Fruit fly (Drosophila melanogaster) whole organism, pupa: Measurements from ENCODE around the gene faf.
A peak's percentile ranks its signal among the peaks of the same experiment; 100 is the strongest.

Experiments used
- CG10348 ChIP-seq: fragments of 200-800 bp; sonication (Bioruptor generic); IDR thresholded peaks from 2 replicates; pipeline ENCODE4 v1.3.6; 2022; ENCODE audit warnings: missing biosample characterization, missing genetic modification characterization
- CG12605 ChIP-seq: fragments of 200-800 bp; sonication (Bioruptor generic); IDR thresholded peaks from 2 replicates; pipeline ENCODE4 v1.3.6; 2022; ENCODE audit warnings: missing biosample characterization, missing genetic modification characterization
- CG13204 ChIP-seq: fragments of 200-800 bp; sonication (Bioruptor generic); optimal IDR thresholded peaks from 2 replicates; lab custom pipeline; 2018; ENCODE audit warnings: missing biosample characterization, mild to moderate bottlenecking, missing genetic modification characterization, moderate library complexity
- CG14655 ChIP-seq: fragments of 200-800 bp; sonication (Bioruptor generic); optimal IDR thresholded peaks from 3 replicates; lab custom pipeline; 2017; ENCODE audit warnings: mild to moderate bottlenecking, missing biosample characterization, missing genetic modification reagents, missing genetic modification characterization
- CG15710 ChIP-seq: fragments of 200-800 bp; sonication (Bioruptor generic); optimal IDR thresholded peaks from 2 replicates; lab custom pipeline; 2018; ENCODE audit warnings: missing biosample characterization, mild to moderate bottlenecking, missing genetic modification characterization, moderate library complexity
- CG17806 ChIP-seq: fragments of 200-800 bp; sonication (Bioruptor generic); optimal IDR thresholded peaks from 2 replicates; lab custom pipeline; 2018; ENCODE audit warnings: missing biosample characterization, mild to moderate bottlenecking, missing genetic modification characterization, moderate library complexity
- CG32121 ChIP-seq: fragments of 200-800 bp; sonication (Bioruptor generic); IDR thresholded peaks from 2 replicates; pipeline ENCODE4 v1.3.6; 2022; ENCODE audit warnings: missing biosample characterization, missing genetic modification characterization
- CG34367 ChIP-seq: fragments of 200-800 bp; sonication (Bioruptor generic); optimal IDR thresholded peaks from 2 replicates; lab custom pipeline; 2018; ENCODE audit warnings: missing biosample characterization, mild to moderate bottlenecking, missing genetic modification characterization
- CG4496 ChIP-seq: fragments of 200-800 bp; sonication (Bioruptor generic); IDR thresholded peaks from 3 replicates; pipeline ENCODE4 v1.3.6; 2022; ENCODE audit warnings: missing biosample characterization, missing genetic modification characterization
- CG8159 ChIP-seq: fragments of 200-800 bp; sonication (Bioruptor generic); optimal IDR thresholded peaks from 3 replicates; lab custom pipeline; 2018; ENCODE audit warnings: missing biosample characterization, mild to moderate bottlenecking, missing genetic modification characterization, moderate library complexity
- CG8301 ChIP-seq: fragments of 200-800 bp; sonication (Bioruptor generic); optimal IDR thresholded peaks from 2 replicates; lab custom pipeline; 2018; ENCODE audit warnings: missing biosample characterization, mild to moderate bottlenecking, missing genetic modification characterization
- CG9948 ChIP-seq: fragments of 200-800 bp; sonication (Bioruptor generic); optimal IDR thresholded peaks from 2 replicates; lab custom pipeline; 2018; ENCODE audit warnings: missing biosample characterization, mild to moderate bottlenecking, missing genetic modification characterization, moderate library complexity
- D1 ChIP-seq: fragments of 200-800 bp; sonication (Bioruptor generic); optimal IDR thresholded peaks from 2 replicates; lab custom pipeline; 2018; ENCODE audit warnings: missing biosample characterization, mild to moderate bottlenecking, missing genetic modification characterization, moderate library complexity
- EcR ChIP-seq: fragments of 200-800 bp; sonication (Bioruptor generic); optimal IDR thresholded peaks from 3 replicates; lab custom pipeline; 2019; ENCODE audit warnings: missing biosample characterization, missing genetic modification characterization, mild to moderate bottlenecking, moderate library complexity, missing genetic modification reagents
- Ets98B ChIP-seq: fragments of 200-800 bp; sonication (Bioruptor generic); IDR thresholded peaks from 2 replicates; pipeline ENCODE4 v1.3.6; 2022; ENCODE audit warnings: missing biosample characterization, missing genetic modification characterization
- Pif1A ChIP-seq: fragments of 200-800 bp; sonication (Bioruptor generic); optimal IDR thresholded peaks from 3 replicates; lab custom pipeline; 2016; ENCODE audit warnings: missing biosample characterization, missing genetic modification characterization
- Pif1B ChIP-seq: fragments of 200-800 bp; sonication (Bioruptor generic); optimal IDR thresholded peaks from 3 replicates; lab custom pipeline; 2016; ENCODE audit warnings: missing biosample characterization, missing genetic modification characterization
- Snoo ChIP-seq: fragments of 200-800 bp; sonication (Bioruptor generic); optimal IDR thresholded peaks from 3 replicates; lab custom pipeline; 2017; ENCODE audit warnings: missing biosample characterization, mild to moderate bottlenecking, missing genetic modification characterization, inconsistent platforms
- fd96Ca ChIP-seq: fragments of 200-800 bp; sonication (Bioruptor generic); IDR thresholded peaks from 3 replicates; pipeline ENCODE4 v1.3.6; 2022; ENCODE audit warnings: missing biosample characterization, missing genetic modification characterization
- gl ChIP-seq: fragments of 200-800 bp; sonication (Bioruptor generic); optimal IDR thresholded peaks from 2 replicates; lab custom pipeline; 2018; ENCODE audit warnings: missing biosample characterization, mild to moderate bottlenecking, missing genetic modification characterization
- rn ChIP-seq: fragments of 200-800 bp; sonication (Bioruptor generic); IDR thresholded peaks from 2 replicates; pipeline ENCODE4 v1.3.6; 2022; ENCODE audit warnings: missing biosample characterization, missing genetic modification characterization

Gene faf

dm6 chr3R:31764672-31765071 lies 12.1 kb upstream of the faf start, which contains the start of gene CG2150:
TSS of gene CG2150 (minus strand) at chr3R:31764772.
- TF ChIP-seq gl (tag; lab: Kevin White, UChicago) = no peak
- TF ChIP-seq Snoo (tag; lab: Kevin White, UChicago) = no peak
- TF ChIP-seq fd96Ca (GFP tag; lab: Robert Waterston, UW) = no peak
- TF ChIP-seq rn (GFP tag; lab: Robert Waterston, UW) = no peak
- TF ChIP-seq Ets98B (GFP tag; lab: Robert Waterston, UW) = peak; percentile 24; the same call in 1 of the 2 replicates
- peak; percentile 16; the same call in 1 of the 3 replicates for TF ChIP-seq CG4496 (GFP tag; lab: Robert Waterston, UW)
- TF ChIP-seq CG8301 (tag; lab: Kevin White, UChicago) = no peak
- TF ChIP-seq CG17806 (tag; lab: Kevin White, UChicago) = no peak
- no peak for TF ChIP-seq CG8159 (tag; lab: Kevin White, UChicago)
- no peak for TF ChIP-seq CG10348 (GFP tag; lab: Robert Waterston, UW)
- no peak for TF ChIP-seq CG34367
- TF ChIP-seq Pif1B (GFP tag; lab: Kevin White, UChicago) = no peak
- no peak for TF ChIP-seq Pif1A (GFP tag; lab: Kevin White, UChicago)
- TF ChIP-seq EcR (GFP tag; lab: Kevin White, UChicago) = no peak
- TF ChIP-seq CG15710 (tag; lab: Kevin White, UChicago) = no peak
- no peak for TF ChIP-seq CG13204 (GFP tag; lab: Kevin White, UChicago)
- TF ChIP-seq CG14655 (GFP tag; lab: Kevin White, UChicago) = no peak

dm6 chr3R:31765145-31765544 lies 11.7 kb upstream of the faf start:
- no peak for TF ChIP-seq CG10348 (GFP tag; lab: Robert Waterston, UW)
- no peak for TF ChIP-seq CG17806 (tag; lab: Kevin White, UChicago)
- no peak for TF ChIP-seq Snoo (tag; lab: Kevin White, UChicago)
- TF ChIP-seq D1 (tag; lab: Kevin White, UChicago) = no peak
- no peak for TF ChIP-seq CG12605 (GFP tag; lab: Robert Waterston, UW)
- no peak for TF ChIP-seq Pif1B (GFP tag; lab: Kevin White, UChicago)
- no peak for TF ChIP-seq CG13204 (GFP tag; lab: Kevin White, UChicago)
- TF ChIP-seq CG9948 (tag; lab: Kevin White, UChicago) = no peak
- no peak for TF ChIP-seq CG15710 (tag; lab: Kevin White, UChicago)
- no peak for TF ChIP-seq Ets98B (GFP tag; lab: Robert Waterston, UW)

dm6 chr3R:31767528-31767927 lies 9.3 kb upstream of the faf start:
- TF ChIP-seq CG8301 (tag; lab: Kevin White, UChicago) (peak; percentile 71), D1 (tag; lab: Kevin White, UChicago) (no peak), rn (GFP tag; lab: Robert Waterston, UW) (no peak), CG14655 (GFP tag; lab: Kevin White, UChicago) (peak; percentile 84), CG17806 (tag; lab: Kevin White, UChicago) (peak; percentile 32), CG9948 (tag; lab: Kevin White, UChicago) (peak; percentile 47), CG4496 (GFP tag; lab: Robert Waterston, UW) (no peak), Pif1B (GFP tag; lab: Kevin White, UChicago) (peak; percentile 47), CG32121 (no peak), Ets98B (GFP tag; lab: Robert Waterston, UW) (no peak), gl (tag; lab: Kevin White, UChicago) (no peak), CG10348 (GFP tag; lab: Robert Waterston, UW) (no peak), Pif1A (GFP tag; lab: Kevin White, UChicago) (peak; percentile 56), Snoo (tag; lab: Kevin White, UChicago) (no peak), CG13204 (GFP tag; lab: Kevin White, UChicago) (no peak), CG15710 (tag; lab: Kevin White, UChicago) (no peak), CG34367 (peak; percentile 14), fd96Ca (GFP tag; lab: Robert Waterston, UW) (0 out of 3 replicates have a peak, but pooled peaks have one; percentile 25), EcR (GFP tag; lab: Kevin White, UChicago) (no peak), CG8159 (tag; lab: Kevin White, UChicago) (peak; percentile 54), CG12605 (GFP tag; lab: Robert Waterston, UW) (no peak)

- TF ChIP-seq Pif1B (GFP tag; lab: Kevin White, UChicago) (peak; percentile 53), CG10348 (GFP tag; lab: Robert Waterston, UW) (no peak), CG9948 (tag; lab: Kevin White, UChicago) (peak; percentile 71), CG12605 (GFP tag; lab: Robert Waterston, UW) (peak; percentile 68), EcR (GFP tag; lab: Kevin White, UChicago) (no peak), CG17806 (tag; lab: Kevin White, UChicago) (peak; percentile 61), D1 (tag; lab: Kevin White, UChicago) (no peak), rn (GFP tag; lab: Robert Waterston, UW) (peak; percentile 63), CG8159 (tag; lab: Kevin White, UChicago) (peak; percentile 45), CG4496 (GFP tag; lab: Robert Waterston, UW) (peak; percentile 89), CG13204 (GFP tag; lab: Kevin White, UChicago) (no peak), CG8301 (tag; lab: Kevin White, UChicago) (peak; percentile 92), gl (tag; lab: Kevin White, UChicago) (no peak), CG15710 (tag; lab: Kevin White, UChicago) (no peak), Pif1A (GFP tag; lab: Kevin White, UChicago) (peak; percentile 75), fd96Ca (GFP tag; lab: Robert Waterston, UW) (peak; percentile 93), Snoo (tag; lab: Kevin White, UChicago) (no peak), Ets98B (GFP tag; lab: Robert Waterston, UW) (peak; percentile 89), CG32121 (peak; percentile 85), CG34367 (no peak), CG14655 (GFP tag; lab: Kevin White, UChicago) (peak; percentile 91)
These were observed 8.6 kb upstream of the faf start for dm6 chr3R:31768198-31768597.
